Worm (Caenorhabditis elegans) whole organism, L4/young adult: ENCODE results near the gene kbp-4.
A peak's percentile ranks its signal among the peaks of the same experiment; 100 is the strongest.
"Not testable (repeated sequence)": the region's sequence is repeated elsewhere in the genome, so short reads cannot be mapped to it uniquely, and the experiment has no call there.

Experiments used
- W03F9.2 ChIP-seq: fragments of 150-350 bp; optimal IDR thresholded peaks from 2 replicates; lab custom pipeline; 2014; ENCODE audit warnings: missing biosample characterization, missing genetic modification characterization
- dao-5 ChIP-seq: sonication (generic microtip); optimal IDR thresholded peaks from 2 replicates; lab custom pipeline; 2016; ENCODE audit warnings: missing genotype, missing genetic modification characterization, moderate library complexity, missing compliant biosample characterization
- him-1 ChIP-seq: sonication (generic microtip); optimal IDR thresholded peaks from 2 replicates; lab custom pipeline; 2016; ENCODE audit warnings: missing genotype, missing genetic modification reagents, missing genetic modification characterization, missing compliant biosample characterization

The kbp-4 gene

DNA sequence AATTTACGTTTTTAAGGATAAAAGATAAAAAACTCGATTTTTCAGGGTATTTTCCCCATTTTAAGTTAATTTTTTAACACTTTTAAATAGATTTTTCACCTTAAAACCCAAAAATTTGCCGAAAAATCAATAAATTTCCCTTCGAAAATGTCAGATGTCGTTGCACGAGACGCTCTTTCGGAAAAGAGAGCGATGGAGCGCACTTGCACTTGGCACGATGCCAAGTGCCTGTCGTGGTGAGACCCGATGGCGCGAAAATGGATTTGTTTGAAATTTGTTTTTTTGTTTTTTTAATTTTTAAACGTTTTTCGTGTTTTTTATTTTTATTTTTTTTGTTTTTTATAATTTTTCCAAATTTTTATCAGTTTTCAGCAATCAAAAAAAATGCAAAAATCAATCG, at the start of gene kbp-4, which contains the start of gene rab-18:
TSS of gene kbp-4 (plus strand) at position 366 of the 400 bp plus-strand sequence.
TSS of gene rab-18 (minus strand) at position 240 of the 400 bp plus-strand sequence.
- TF ChIP-seq him-1 (tag; lab: Kevin White, UChicago) (peak; percentile 23), W03F9.2 (tag; lab: Kevin White, UChicago) (peak; percentile 98), dao-5 (no peak)

- TF ChIP-seq him-1 (tag; lab: Kevin White, UChicago) (no peak), W03F9.2 (tag; lab: Kevin White, UChicago) (no peak), dao-5 (no peak)
These were observed 49.7 kb upstream of the kbp-4 start, which contains the start of the genes clc-26 and E_BE45912.2 for ce11 chrIII:1030965-1031364. Gene clc-26, minus strand, starts transcription at chrIII:1031065. Gene E_BE45912.2, minus strand, starts transcription at chrIII:1031103.

- TF ChIP-seq W03F9.2 (tag; lab: Kevin White, UChicago) (no peak), him-1 (tag; lab: Kevin White, UChicago) (no peak), dao-5 (no peak)
These were observed 45.8 kb upstream of the kbp-4 start for ce11 chrIII:1034853-1035252.

DNA sequence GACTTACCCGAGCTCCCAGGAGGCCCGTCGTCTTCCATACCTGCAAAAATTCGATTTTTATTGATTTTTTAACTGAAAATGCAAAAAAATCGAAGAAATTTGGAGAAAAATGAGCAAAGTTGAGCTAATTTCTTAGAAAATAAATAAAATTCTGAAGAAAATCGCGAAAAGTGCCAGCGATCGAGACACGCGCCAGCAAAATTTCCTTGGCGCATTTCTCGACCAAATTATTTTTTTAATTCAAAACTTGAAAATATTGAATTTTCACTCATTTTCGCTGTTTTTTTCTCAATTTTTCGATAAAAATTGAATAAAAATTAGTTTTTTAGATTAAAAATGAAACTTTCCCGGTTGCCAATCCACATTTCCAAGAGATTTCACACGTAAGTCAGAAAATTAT, 43.5 kb upstream of the kbp-4 start, which contains the start of the genes chin-1 and BE0003N10.1:
TSS of gene chin-1 (minus strand) at position 40 of the 400 bp plus-strand sequence.
TSS of gene BE0003N10.1 (plus strand) at position 320 of the 400 bp plus-strand sequence.
- no peak for TF ChIP-seq dao-5
- TF ChIP-seq him-1 (tag; lab: Kevin White, UChicago) = no peak
- peak; percentile 45 for TF ChIP-seq W03F9.2 (tag; lab: Kevin White, UChicago)

DNA sequence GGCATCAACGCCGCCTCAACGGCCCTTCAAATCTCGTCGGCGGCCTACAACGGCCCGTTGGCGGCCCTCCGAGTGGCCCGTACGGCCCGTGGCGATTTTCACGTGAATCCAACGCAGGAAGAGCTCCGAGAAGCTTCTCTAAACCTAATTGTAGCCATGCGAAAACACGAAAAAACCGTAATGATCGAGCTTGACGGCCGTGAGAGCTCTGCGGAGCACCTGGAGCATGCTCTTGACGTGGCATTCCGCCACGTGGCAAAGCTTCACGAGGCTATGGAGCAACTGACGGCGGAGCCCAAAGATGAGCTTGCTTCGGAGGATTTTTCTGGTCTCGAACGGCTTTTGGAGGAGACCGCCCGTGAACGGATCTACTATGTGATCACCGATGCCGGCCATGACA, 40.6 kb upstream of the kbp-4 start:
- TF ChIP-seq dao-5 = no peak
- no peak for TF ChIP-seq W03F9.2 (tag; lab: Kevin White, UChicago)
- TF ChIP-seq him-1 (tag; lab: Kevin White, UChicago) = no peak

ce11 chrIII:1043790-1044189, 36.9 kb upstream of the kbp-4 start:
- TF ChIP-seq him-1 (tag; lab: Kevin White, UChicago) = no peak
- no peak for TF ChIP-seq dao-5
- no peak for TF ChIP-seq W03F9.2 (tag; lab: Kevin White, UChicago)

DNA sequence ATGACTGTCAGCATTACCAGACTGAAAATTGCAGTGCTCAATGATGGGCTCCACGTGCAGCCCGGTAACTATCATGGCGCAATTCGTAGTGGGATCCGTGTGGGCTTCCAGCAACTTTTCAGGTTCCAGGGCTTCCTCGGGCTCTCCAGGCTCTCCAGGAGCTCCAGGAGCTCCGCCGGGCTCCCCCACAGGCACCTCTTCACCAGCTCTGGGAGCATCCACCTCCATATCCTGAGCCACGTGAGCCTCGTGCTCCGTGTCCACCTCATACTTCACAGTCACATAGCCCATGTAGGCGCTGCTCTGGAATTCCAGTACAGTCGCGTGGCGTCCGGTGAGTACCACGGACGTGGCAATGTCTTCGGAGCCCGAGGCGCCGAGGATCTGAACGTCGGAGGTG, 28.8 kb upstream of the kbp-4 start:
- TF ChIP-seq dao-5 = no peak
- no peak for TF ChIP-seq him-1 (tag; lab: Kevin White, UChicago)
- no peak for TF ChIP-seq W03F9.2 (tag; lab: Kevin White, UChicago)

ce11 chrIII:1052291-1052690, 28.4 kb upstream of the kbp-4 start:
- TF ChIP-seq W03F9.2 (tag; lab: Kevin White, UChicago) (no peak), dao-5 (no peak), him-1 (tag; lab: Kevin White, UChicago) (no peak)

DNA sequence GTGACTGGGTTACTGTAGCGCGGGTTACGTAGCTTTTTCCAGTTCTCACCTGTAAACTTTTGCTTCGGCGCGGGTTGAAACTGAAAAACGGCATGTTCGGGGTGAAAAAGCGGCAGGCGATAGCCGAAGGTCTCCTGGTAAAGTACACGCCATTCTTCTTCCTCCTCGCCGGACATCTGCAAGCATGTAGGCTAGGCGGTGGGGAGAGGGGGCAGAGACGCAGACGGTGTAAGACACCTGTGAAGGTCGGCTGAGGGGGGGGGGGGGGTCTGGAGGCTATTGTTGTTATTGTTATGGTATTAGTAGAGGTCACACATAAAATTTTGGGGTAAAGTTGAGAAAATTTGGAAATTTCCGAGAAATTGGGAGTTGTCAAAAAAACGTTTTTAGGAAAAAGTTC, 27.6 kb upstream of the kbp-4 start, which contains the start of gene fbxo-11.2:
TSS of gene fbxo-11.2 (minus strand) at position 176 of the 400 bp plus-strand sequence.
- TF ChIP-seq him-1 (tag; lab: Kevin White, UChicago) (no peak), dao-5 (no peak), W03F9.2 (tag; lab: Kevin White, UChicago) (no peak)

ce11 chrIII:1054096-1054495, 26.6 kb upstream of the kbp-4 start:
- no peak for TF ChIP-seq W03F9.2 (tag; lab: Kevin White, UChicago)

DNA sequence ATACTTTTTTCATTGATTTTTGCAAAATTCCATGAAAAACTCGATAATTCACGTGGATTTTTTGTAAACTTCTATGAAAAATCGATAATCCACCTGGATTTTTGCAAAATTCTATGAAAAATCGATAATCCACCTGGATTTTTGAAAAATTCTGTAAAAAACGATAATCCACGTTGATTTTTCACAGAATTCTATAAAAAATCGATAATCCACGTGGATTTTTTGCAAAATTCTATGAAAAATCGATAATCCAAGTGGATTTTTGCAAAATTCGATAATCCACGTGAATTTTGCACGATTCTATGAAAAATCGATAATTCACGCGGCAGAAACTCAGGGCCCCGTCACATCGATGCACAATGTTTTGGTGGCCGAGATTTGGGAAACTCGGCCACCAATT, 22.6 kb upstream of the kbp-4 start:
- TF ChIP-seq him-1 (tag; lab: Kevin White, UChicago) (no peak), dao-5 (no peak), W03F9.2 (tag; lab: Kevin White, UChicago) (no peak)

ce11 chrIII:1058881-1059280, 21.8 kb upstream of the kbp-4 start:
- no peak for TF ChIP-seq dao-5
- no peak for TF ChIP-seq him-1 (tag; lab: Kevin White, UChicago)
- no peak for TF ChIP-seq W03F9.2 (tag; lab: Kevin White, UChicago)

DNA sequence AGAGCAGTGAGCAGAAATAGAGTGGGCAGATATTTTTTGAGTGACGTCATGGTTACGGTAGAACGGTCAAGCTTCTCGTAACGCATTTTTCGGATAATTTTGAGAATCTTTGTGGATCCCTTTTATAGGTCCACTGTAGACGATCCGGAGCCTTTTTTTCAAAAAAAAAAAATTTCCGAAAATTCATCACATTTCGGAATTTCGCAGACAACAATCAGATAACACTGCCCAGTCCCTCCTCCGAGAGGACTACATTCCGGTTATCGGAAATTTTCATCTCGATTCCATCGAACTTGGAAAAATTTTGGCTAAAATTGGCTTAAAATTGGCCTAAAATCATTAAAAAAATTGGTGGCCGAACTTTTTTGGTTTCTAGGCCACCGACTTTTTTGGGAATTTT, 20.7 kb upstream of the kbp-4 start, which contains the start of gene BE0003N10.6:
TSS of gene BE0003N10.6 (minus strand) at position 101 of the 400 bp plus-strand sequence.
- TF ChIP-seq dao-5 (no peak), him-1 (tag; lab: Kevin White, UChicago) (no peak), W03F9.2 (tag; lab: Kevin White, UChicago) (no peak)

- TF ChIP-seq W03F9.2 (tag; lab: Kevin White, UChicago) = no peak
- TF ChIP-seq dao-5 = no peak
- no peak for TF ChIP-seq him-1 (tag; lab: Kevin White, UChicago)
These were observed 6.5 kb upstream of the kbp-4 start for ce11 chrIII:1074152-1074551.

DNA sequence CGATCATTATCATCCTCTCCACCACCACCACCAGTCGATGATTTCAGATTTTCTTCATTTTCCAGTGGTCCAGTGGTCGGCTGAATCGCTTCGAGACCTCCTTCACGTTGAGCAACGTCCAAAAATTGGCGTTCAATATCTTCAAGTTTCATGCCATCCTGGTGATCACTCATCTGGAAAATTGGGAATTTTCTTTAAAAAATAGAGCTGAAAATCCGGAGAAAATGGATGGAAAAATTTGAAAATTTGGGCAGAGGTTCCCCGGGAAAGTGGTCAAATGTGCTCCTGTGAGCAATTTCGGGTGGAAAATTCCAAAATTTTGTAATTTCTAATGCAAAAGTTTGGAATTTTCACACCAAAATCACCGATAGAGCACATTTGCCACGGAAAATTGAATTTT, 4.3 kb upstream of the kbp-4 start, which contains the start of gene uaf-1:
TSS of gene uaf-1 (minus strand) at position 173 of the 400 bp plus-strand sequence.
- TF ChIP-seq dao-5; him-1 (tag; lab: Kevin White, UChicago); W03F9.2 (tag; lab: Kevin White, UChicago): not testable (repeated sequence)
